Worm (Caenorhabditis elegans): ENCODE data around the gene gdi-1.

DNA sequence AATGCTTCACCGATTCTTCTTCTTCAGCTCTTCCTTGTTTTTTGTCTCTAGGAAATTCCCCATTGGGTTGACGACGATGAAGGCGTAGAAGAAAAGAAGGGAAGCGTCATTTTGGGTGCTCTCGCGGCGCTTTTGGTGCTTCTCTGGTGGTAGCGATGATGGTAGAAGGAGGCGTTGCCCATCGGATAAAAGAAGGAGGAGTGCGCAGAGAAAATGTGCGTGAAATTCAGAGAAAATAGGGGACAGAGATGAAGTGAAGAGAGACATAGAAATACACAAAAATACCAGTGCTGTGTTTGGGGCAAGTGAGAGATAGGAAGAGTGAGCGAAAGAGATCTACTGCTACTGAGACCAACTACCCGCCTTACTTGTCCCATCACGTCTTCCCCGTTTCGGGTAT lies 14.2 kb upstream of the gdi-1 start, which contains the start of gene oig-5:
- no peak for TF ChIP-seq unc-130 (GFP tag; optimal IDR thresholded peaks at IDR 0.05)
- no peak for TF ChIP-seq sptf-2 (GFP tag; optimal IDR thresholded peaks at IDR 0.05)
- TF ChIP-seq him-1 (tag; optimal IDR thresholded peaks at IDR 0.05), result no peak
- no peak for TF ChIP-seq ceh-100 (GFP tag; IDR thresholded peaks at IDR 0.05)
- TF ChIP-seq attf-3 (GFP tag; conservative IDR thresholded peaks at IDR 0.05), result no peak
- TF ChIP-seq K12H6.12 (tag; optimal IDR thresholded peaks at IDR 0.05), result no peak

All from whole organism, young adult.